Fruit fly (Drosophila melanogaster) whole organism, embryonic: Measurements from ENCODE around the gene Snx27.

Experiments
- CG14710 ChIP-seq: fragments of 200-800 bp; sonication (Bioruptor generic); optimal IDR thresholded peaks from 3 replicates; lab custom pipeline; 2019; ENCODE audit warnings: missing biosample characterization, mild to moderate bottlenecking, missing genetic modification characterization, moderate library complexity
- CG4328 ChIP-seq: fragments of 200-800 bp; sonication (Bioruptor generic); optimal IDR thresholded peaks from 3 replicates; lab custom pipeline; 2017; ENCODE audit warnings: missing biosample characterization, missing genetic modification reagents, missing genetic modification characterization
- CG6791 ChIP-seq: fragments of 200-800 bp; sonication (Bioruptor generic); IDR thresholded peaks from 3 replicates; pipeline ENCODE4 v1.3.6; 2022; ENCODE audit warnings: missing biosample characterization, missing genetic modification characterization; ENCODE audit not compliant: partially characterized antibody
- Trl ChIP-seq, 3 experiments: fragments of >200 bp in 2 of 3; fragments of 200-800 bp in 1 of 3; sonication (Bioruptor generic) in 1 of 3; optimal IDR thresholded peaks; 2 replicates in 1 of 3; 3 replicates in 2 of 3; lab custom pipeline; 2016 to 2017; ENCODE audit warnings: missing biosample characterization in 1 of 3, missing genetic modification characterization in 1 of 3
- aop ChIP-seq: fragments of 200-800 bp; sonication (Bioruptor generic); IDR thresholded peaks from 2 replicates; pipeline ENCODE4 v1.3.6; 2022; ENCODE audit warnings: missing biosample characterization, missing genetic modification characterization
- bab2 ChIP-seq: fragments of 200-800 bp; sonication (Bioruptor generic); optimal IDR thresholded peaks from 2 replicates; lab custom pipeline; 2016; ENCODE audit warnings: missing biosample characterization, missing genetic modification characterization
- dimm ChIP-seq: fragments of 200-800 bp; sonication (Bioruptor generic); IDR thresholded peaks from 2 replicates; pipeline ENCODE4 v1.3.6; 2022; ENCODE audit warnings: missing biosample characterization, missing genetic modification characterization
- fd96Cb ChIP-seq: fragments of 200-800 bp; sonication (Bioruptor generic); optimal IDR thresholded peaks from 2 replicates; lab custom pipeline; 2018; ENCODE audit warnings: missing biosample characterization, mild to moderate bottlenecking, missing genetic modification characterization, moderate library complexity
- gcm ChIP-seq: fragments of 200-800 bp; sonication (Bioruptor generic); optimal IDR thresholded peaks from 2 replicates; lab custom pipeline; 2019; ENCODE audit warnings: missing biosample characterization, mild to moderate bottlenecking, missing genetic modification characterization, moderate library complexity
- psq ChIP-seq: fragments of 200-800 bp; sonication (Bioruptor generic); optimal IDR thresholded peaks from 2 replicates; lab custom pipeline; 2017; ENCODE audit warnings: missing biosample characterization, missing genetic modification characterization
- tap ChIP-seq: fragments of 200-800 bp; optimal IDR thresholded peaks from 3 replicates; lab custom pipeline; 2019; ENCODE audit warnings: missing biosample characterization, mild to moderate bottlenecking, missing genetic modification characterization, moderate library complexity
- ttk ChIP-seq: fragments of 200-800 bp; sonication (Bioruptor generic); IDR thresholded peaks from 2 replicates; pipeline ENCODE4 v2.1.2; 2022; ENCODE audit warnings: missing biosample characterization, missing genetic modification characterization

dm6 chrX:5741625-5742024 lies 3.8 kb upstream of the Snx27 start:
- TF ChIP-seq gcm (no peak), ttk (no peak), aop (GFP tag; lab: Robert Waterston, UW) (no peak), tap (tag; lab: Kevin White, UChicago) (no peak), psq (GFP tag; lab: Kevin White, UChicago) (no peak), CG14710 (tag; lab: Kevin White, UChicago) (no peak), fd96Cb (tag; lab: Kevin White, UChicago) (no peak), CG4328 (GFP tag; lab: Kevin White, UChicago) (no peak), Trl (optimal IDR thresholded peaks at IDR 0.05; lab: Kevin White, UChicago) (no peak), Trl (GFP tag; optimal IDR thresholded peaks at IDR 0.05; lab: Kevin White, UChicago) (no peak), bab2 (GFP tag; lab: Kevin White, UChicago) (no peak), CG6791 (GFP tag; lab: Robert Waterston, UW) (no peak), dimm (no peak)
